Fruit fly (Drosophila melanogaster) S2 (cell line): ENCODE results near the gene Muc30E.

Experiments used
- CG8478 ChIP-seq: fragments of >200 bp; optimal IDR thresholded peaks from 2 replicates; lab custom pipeline; 2018
- CTCF ChIP-seq, 2 experiments: fragments of >200 bp; optimal IDR thresholded peaks; 2 replicates each; lab custom pipeline; 2018

DNA sequence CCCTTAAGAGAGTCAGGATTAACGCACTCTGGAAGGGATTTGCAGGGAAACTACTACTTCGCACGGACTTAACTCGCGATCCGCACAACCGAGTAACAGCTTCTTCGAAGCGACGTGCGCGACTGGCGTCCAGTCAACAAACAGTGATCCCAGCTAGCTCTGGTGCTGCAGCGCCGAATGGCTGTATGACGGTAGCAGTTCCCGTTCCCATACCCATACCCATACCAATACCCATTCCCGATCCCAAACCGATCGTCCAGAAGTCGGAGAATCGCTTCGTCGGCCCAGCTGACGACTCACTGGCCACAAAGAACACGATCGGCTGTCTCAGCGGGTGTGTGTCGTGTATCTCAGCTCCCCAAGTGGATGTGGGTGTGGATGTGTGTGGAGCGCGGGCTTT, 44.3 kb upstream of the Muc30E start, which contains the start of gene CG5853:
- no peak for TF ChIP-seq CTCF (optimal IDR thresholded peaks at IDR 0.05; lab: Kevin White, UChicago)
- no peak for TF ChIP-seq CG8478 (lab: Kevin White, UChicago)
